Worm (Caenorhabditis elegans) whole organism, L4/young adult: ENCODE results near the gene catp-3.

Experiments used
- dao-5 ChIP-seq: sonication (generic microtip); optimal IDR thresholded peaks from 2 replicates; lab custom pipeline; 2016; ENCODE audit warnings: missing genotype, missing genetic modification characterization, moderate library complexity, missing compliant biosample characterization
- him-1 ChIP-seq: sonication (generic microtip); optimal IDR thresholded peaks from 2 replicates; lab custom pipeline; 2016; ENCODE audit warnings: missing genotype, missing genetic modification reagents, missing genetic modification characterization, missing compliant biosample characterization

ce11 chrV:8085141-8085540 lies 9.3 kb downstream of the catp-3 start, which contains the start of gene C09H5.7:
- TF ChIP-seq him-1: no peak
- TF ChIP-seq dao-5 (tag; lab: Kevin White, UChicago): no peak
